Worm (Caenorhabditis elegans) whole organism, L4/young adult: ENCODE measurements around the gene H13N06.2.

Experiments
- W03F9.2 ChIP-seq: fragments of 150-350 bp; optimal IDR thresholded peaks from 2 replicates; lab custom pipeline; 2014; ENCODE audit warnings: missing biosample characterization, missing genetic modification characterization
- dao-5 ChIP-seq: sonication (generic microtip); optimal IDR thresholded peaks from 2 replicates; lab custom pipeline; 2016; ENCODE audit warnings: missing genotype, missing genetic modification characterization, moderate library complexity, missing compliant biosample characterization
- him-1 ChIP-seq: sonication (generic microtip); optimal IDR thresholded peaks from 2 replicates; lab custom pipeline; 2016; ENCODE audit warnings: missing genotype, missing genetic modification reagents, missing genetic modification characterization, missing compliant biosample characterization

ce11 chrX:15493322-15493721 is 5.4 kb downstream of the H13N06.2 start, which contains the start of gene gob-1:
- TF ChIP-seq him-1 (tag; lab: Kevin White, UChicago): no peak
- no peak for TF ChIP-seq W03F9.2 (tag; lab: Kevin White, UChicago)
- no peak for TF ChIP-seq dao-5 (tag; lab: Kevin White, UChicago)
